Fruit fly (Drosophila melanogaster) whole organism, adult: Measurements from ENCODE around the gene Mst57Da.

Source experiments
- CG12768 ChIP-seq: fragments of 200-800 bp; sonication (Bioruptor generic); optimal IDR thresholded peaks from 2 replicates; lab custom pipeline; 2017; ENCODE audit warnings: missing biosample characterization, missing genetic modification characterization, mild to moderate bottlenecking, moderate library complexity, missing genetic modification reagents
- CG7045 ChIP-seq: fragments of 200-800 bp; sonication (Bioruptor generic); optimal IDR thresholded peaks from 2 replicates; lab custom pipeline; 2017; ENCODE audit warnings: missing biosample characterization, mild to moderate bottlenecking, missing genetic modification characterization
- Crg-1 ChIP-seq: fragments of 200-800 bp; sonication (Bioruptor generic); optimal IDR thresholded peaks from 2 replicates; lab custom pipeline; 2016; ENCODE audit warnings: missing biosample characterization, missing genetic modification characterization
- Hr96 ChIP-seq: fragments of 200-800 bp; sonication (Bioruptor generic); optimal IDR thresholded peaks from 2 replicates; lab custom pipeline; 2016; ENCODE audit warnings: missing biosample characterization, missing genetic modification characterization
- kay ChIP-seq: fragments of 200-800 bp; sonication (Bioruptor generic); peaks from one replicate; lab custom pipeline; 2016; ENCODE audit warnings: missing biosample characterization, missing genetic modification characterization, borderline replicate concordance
- tj ChIP-seq: fragments of 200-800 bp; sonication (Bioruptor generic); optimal IDR thresholded peaks from 3 replicates; lab custom pipeline; 2017; ENCODE audit warnings: missing biosample characterization, mild to moderate bottlenecking, missing genetic modification characterization, moderate library complexity
- toe ChIP-seq: fragments of 200-800 bp; sonication (Bioruptor generic); optimal IDR thresholded peaks from 2 replicates; lab custom pipeline; 2016; ENCODE audit warnings: missing biosample characterization, missing genetic modification characterization

dm6 chr3R:25830814-25831213, 885 bp downstream of the Mst57Da start, which contains the start of gene Mst57Db:
- TF ChIP-seq Hr96 (no peak), Crg-1 (GFP tag; lab: Kevin White, UChicago) (no peak), CG12768 (GFP tag; lab: Kevin White, UChicago) (no peak), kay (GFP tag; lab: Kevin White, UChicago) (no peak), tj (GFP tag; lab: Kevin White, UChicago) (no peak), toe (GFP tag; lab: Kevin White, UChicago) (no peak), CG7045 (GFP tag; lab: Kevin White, UChicago) (no peak)
